Fruit fly (Drosophila melanogaster) whole organism, embryonic: ENCODE results near the gene elgi.

Source experiments
- CG10209 ChIP-seq: fragments of 200-800 bp; sonication (Bioruptor generic); optimal IDR thresholded peaks from 3 replicates; lab custom pipeline; 2017; ENCODE audit warnings: missing biosample characterization, mild to moderate bottlenecking, missing genetic modification characterization, missing genetic modification reagents
- CG10366 ChIP-seq: fragments of 200-800 bp; sonication (Bioruptor generic); IDR thresholded peaks from 2 replicates; pipeline ENCODE4 v1.3.6; 2022; ENCODE audit warnings: missing biosample characterization, missing genetic modification characterization
- CG12104 ChIP-seq: fragments of 200-800 bp; sonication (Bioruptor generic); optimal IDR thresholded peaks from 3 replicates; lab custom pipeline; 2016; ENCODE audit warnings: missing biosample characterization, missing genetic modification characterization
- CG12219 ChIP-seq: fragments of 200-800 bp; sonication (Bioruptor generic); optimal IDR thresholded peaks from 3 replicates; lab custom pipeline; 2018; ENCODE audit warnings: missing biosample characterization, mild to moderate bottlenecking, missing genetic modification characterization
- CG12744 ChIP-seq: fragments of 200-800 bp; sonication (Bioruptor generic); optimal IDR thresholded peaks from 2 replicates; lab custom pipeline; 2016; ENCODE audit warnings: missing biosample characterization, missing genetic modification characterization
- CG15011 ChIP-seq: fragments of 200-800 bp; sonication (Bioruptor generic); optimal IDR thresholded peaks from 3 replicates; lab custom pipeline; 2018; ENCODE audit warnings: missing biosample characterization, mild to moderate bottlenecking, missing genetic modification characterization
- CG15479 ChIP-seq: fragments of 200-800 bp; sonication (Bioruptor generic); optimal IDR thresholded peaks from 3 replicates; lab custom pipeline; 2019; ENCODE audit warnings: missing biosample characterization, mild to moderate bottlenecking, missing genetic modification characterization, moderate library complexity
- CG17359 ChIP-seq: fragments of 200-800 bp; sonication (Bioruptor generic); optimal IDR thresholded peaks from 3 replicates; lab custom pipeline; 2018; ENCODE audit warnings: missing biosample characterization, mild to moderate bottlenecking, missing genetic modification characterization, moderate library complexity
- CG2116 ChIP-seq: fragments of 200-800 bp; sonication (Bioruptor generic); optimal IDR thresholded peaks from 3 replicates; lab custom pipeline; 2018; ENCODE audit warnings: missing biosample characterization, mild to moderate bottlenecking, missing genetic modification characterization
- CG2889 ChIP-seq: fragments of 200-800 bp; sonication (Bioruptor generic); IDR thresholded peaks from 3 replicates; pipeline ENCODE4 v1.3.6; 2022; ENCODE audit warnings: missing biosample characterization, missing genetic modification characterization
- CG32772 ChIP-seq: fragments of 200-800 bp; sonication (Bioruptor generic); IDR thresholded peaks from 2 replicates; pipeline ENCODE4 v1.3.6; 2022; ENCODE audit warnings: missing biosample characterization, missing genetic modification characterization
- CG34376 ChIP-seq: fragments of 200-800 bp; sonication (Bioruptor generic); optimal IDR thresholded peaks from 2 replicates; lab custom pipeline; 2018; ENCODE audit warnings: missing biosample characterization, mild to moderate bottlenecking, missing genetic modification characterization
- CG4820 ChIP-seq: fragments of 200-800 bp; sonication (Bioruptor generic); optimal IDR thresholded peaks from 3 replicates; lab custom pipeline; 2016; ENCODE audit warnings: missing biosample characterization, missing genetic modification characterization
- CG6254 ChIP-seq: fragments of 200-800 bp; sonication (Bioruptor generic); optimal IDR thresholded peaks from 3 replicates; lab custom pipeline; 2017; ENCODE audit warnings: mild to moderate bottlenecking, missing biosample characterization, missing genetic modification reagents, missing genetic modification characterization
- CG7556 ChIP-seq: fragments of 200-800 bp; sonication (Bioruptor generic); optimal IDR thresholded peaks from 2 replicates; lab custom pipeline; 2017; ENCODE audit warnings: missing biosample characterization, mild to moderate bottlenecking, missing genetic modification characterization
- CG7786 ChIP-seq: fragments of 200-800 bp; sonication (Bioruptor generic); optimal IDR thresholded peaks from 2 replicates; lab custom pipeline; 2016; ENCODE audit warnings: missing biosample characterization, missing genetic modification characterization
- CG8478 ChIP-seq: fragments of >200 bp; optimal IDR thresholded peaks from 2 replicates; lab custom pipeline; 2018
- Ets65A ChIP-seq: fragments of 200-800 bp; sonication (Bioruptor generic); peaks from one replicate; lab custom pipeline; 2016; ENCODE audit warnings: missing biosample characterization, missing genetic modification characterization
- Fer1 ChIP-seq: fragments of 200-800 bp; sonication (Bioruptor generic); optimal IDR thresholded peaks from 2 replicates; lab custom pipeline; 2017; ENCODE audit warnings: missing biosample characterization, mild to moderate bottlenecking, missing genetic modification characterization
- Hand ChIP-seq: fragments of 200-800 bp; sonication (Bioruptor generic); optimal IDR thresholded peaks from 2 replicates; lab custom pipeline; 2017; ENCODE audit warnings: mild to moderate bottlenecking, missing biosample characterization, missing genetic modification reagents, missing genetic modification characterization
- Hmx ChIP-seq: fragments of 200-800 bp; sonication (Bioruptor generic); optimal IDR thresholded peaks from 2 replicates; lab custom pipeline; 2016; ENCODE audit warnings: missing biosample characterization, missing genetic modification characterization
- Mrtf ChIP-seq: fragments of 200-800 bp; sonication (Bioruptor generic); IDR thresholded peaks from 3 replicates; pipeline ENCODE4 v1.3.6; 2022; ENCODE audit warnings: missing biosample characterization, missing genetic modification characterization
- Myb ChIP-seq: fragments of 200-800 bp; sonication (Bioruptor generic); optimal IDR thresholded peaks from 2 replicates; lab custom pipeline; 2016; ENCODE audit warnings: missing biosample characterization, missing genetic modification characterization
- Sox102F ChIP-seq: fragments of 200-800 bp; sonication (Bioruptor generic); optimal IDR thresholded peaks from 2 replicates; lab custom pipeline; 2018; ENCODE audit warnings: missing biosample characterization, mild to moderate bottlenecking, missing genetic modification characterization, moderate library complexity
- Ssrp ChIP-seq: fragments of 200-800 bp; sonication (Bioruptor generic); optimal IDR thresholded peaks from 2 replicates; lab custom pipeline; 2018; ENCODE audit warnings: missing biosample characterization, mild to moderate bottlenecking, missing genetic modification characterization, moderate library complexity
- bcd ChIP-seq: fragments of 200-800 bp; sonication (Bioruptor generic); optimal IDR thresholded peaks from 2 replicates; lab custom pipeline; 2017; ENCODE audit warnings: missing biosample characterization, mild to moderate bottlenecking, missing genetic modification characterization
- cas ChIP-seq: fragments of 200-800 bp; sonication (Bioruptor generic); IDR thresholded peaks from 2 replicates; pipeline ENCODE4 v1.3.6; 2022; ENCODE audit warnings: missing biosample characterization, missing genetic modification characterization
- dati ChIP-seq: fragments of 200-800 bp; sonication (Bioruptor generic); IDR thresholded peaks from 2 replicates; pipeline ENCODE4 v1.3.6; 2022; ENCODE audit warnings: missing biosample characterization, missing genetic modification characterization
- disco-r ChIP-seq: fragments of 200-800 bp; sonication (Bioruptor generic); optimal IDR thresholded peaks from 2 replicates; lab custom pipeline; 2016; ENCODE audit warnings: missing biosample characterization, missing genetic modification characterization
- dmrt99B ChIP-seq: fragments of 200-800 bp; sonication (Bioruptor generic); optimal IDR thresholded peaks from 2 replicates; lab custom pipeline; 2018; ENCODE audit warnings: missing biosample characterization, mild to moderate bottlenecking, missing genetic modification characterization, moderate library complexity
- dysf ChIP-seq: fragments of 200-800 bp; sonication (Bioruptor generic); IDR thresholded peaks from 3 replicates; pipeline ENCODE4 v1.3.6; 2022; ENCODE audit warnings: missing biosample characterization, missing genetic modification characterization
- emc ChIP-seq: fragments of 200-800 bp; sonication (Bioruptor generic); optimal IDR thresholded peaks from 2 replicates; lab custom pipeline; 2016; ENCODE audit warnings: missing biosample characterization, missing genetic modification characterization
- fd96Cb ChIP-seq: fragments of 200-800 bp; sonication (Bioruptor generic); optimal IDR thresholded peaks from 2 replicates; lab custom pipeline; 2018; ENCODE audit warnings: missing biosample characterization, mild to moderate bottlenecking, missing genetic modification characterization, moderate library complexity
- gro ChIP-seq: fragments of 200-800 bp; sonication (Bioruptor generic); optimal IDR thresholded peaks from 2 replicates; lab custom pipeline; 2016; ENCODE audit warnings: missing biosample characterization, missing genetic modification characterization
- gt ChIP-seq: fragments of 200-800 bp; sonication (Bioruptor generic); IDR thresholded peaks from 2 replicates; pipeline ENCODE4 v1.3.6; 2022; ENCODE audit warnings: missing biosample characterization, missing genetic modification characterization
- hkb ChIP-seq, 2 experiments: fragments of 200-800 bp in 1 of 2; fragments of >200 bp in 1 of 2; sonication (Bioruptor generic) in 1 of 2; IDR thresholded peaks in 1 of 2; optimal IDR thresholded peaks in 1 of 2; 2 replicates each; pipeline versions ENCODE4 v1.3.6 to Lab custom; 2017 to 2022; ENCODE audit warnings: missing biosample characterization in 1 of 2, missing genetic modification characterization in 1 of 2
- jigr1 ChIP-seq: fragments of 200-800 bp; sonication (Bioruptor generic); IDR thresholded peaks from 3 replicates; pipeline ENCODE4 v1.3.6; 2022; ENCODE audit warnings: missing biosample characterization, missing genetic modification characterization
- klu ChIP-seq: fragments of 200-800 bp; sonication (Bioruptor generic); IDR thresholded peaks from 2 replicates; pipeline ENCODE4 v1.3.6; 2022; ENCODE audit warnings: missing biosample characterization, missing genetic modification characterization
- kni ChIP-seq: fragments of 200-800 bp; sonication (Bioruptor generic); optimal IDR thresholded peaks from 3 replicates; lab custom pipeline; 2017; ENCODE audit warnings: mild to moderate bottlenecking, missing biosample characterization, missing genetic modification reagents, missing genetic modification characterization
- lov ChIP-seq, 2 experiments: fragments of 200-800 bp in 1 of 2; fragments of >200 bp in 1 of 2; sonication (Bioruptor generic) in 1 of 2; IDR thresholded peaks in 1 of 2; optimal IDR thresholded peaks in 1 of 2; 2 replicates in 1 of 2; 3 replicates in 1 of 2; pipeline versions ENCODE4 v1.3.6 to Lab custom; 2017 to 2022; ENCODE audit warnings: missing biosample characterization in 1 of 2, missing genetic modification characterization in 1 of 2
- pzg ChIP-seq: fragments of 200-800 bp; sonication (Bioruptor generic); optimal IDR thresholded peaks from 3 replicates; lab custom pipeline; 2018; ENCODE audit warnings: missing biosample characterization, mild to moderate bottlenecking, missing genetic modification characterization, moderate library complexity
- rib ChIP-seq: fragments of 200-800 bp; sonication (Bioruptor generic); IDR thresholded peaks from 2 replicates; pipeline ENCODE4 v1.3.6; 2022; ENCODE audit warnings: missing biosample characterization, missing genetic modification characterization
- ro ChIP-seq: fragments of 200-800 bp; sonication (Bioruptor generic); IDR thresholded peaks from 2 replicates; pipeline ENCODE4 v1.3.6; 2022; ENCODE audit warnings: missing biosample characterization, missing genetic modification characterization
- sisA ChIP-seq: fragments of 200-800 bp; sonication (Bioruptor generic); IDR thresholded peaks from 2 replicates; pipeline ENCODE4 v1.3.6; 2022; ENCODE audit warnings: missing biosample characterization, missing genetic modification characterization
- slbo ChIP-seq: fragments of 200-800 bp; sonication (Bioruptor generic); IDR thresholded peaks from 2 replicates; pipeline ENCODE4 v1.3.6; 2022; ENCODE audit warnings: missing biosample characterization, missing genetic modification characterization
- tup ChIP-seq: fragments of 200-800 bp; sonication (Bioruptor generic); optimal IDR thresholded peaks from 2 replicates; lab custom pipeline; 2016; ENCODE audit warnings: missing biosample characterization, mild to moderate bottlenecking, missing genetic modification characterization, moderate library complexity
- vfl ChIP-seq: fragments of 200-800 bp; sonication (Bioruptor generic); optimal IDR thresholded peaks from 2 replicates; lab custom pipeline; 2016; ENCODE audit warnings: missing biosample characterization, missing genetic modification characterization
- wdn ChIP-seq: fragments of 200-800 bp; sonication (Bioruptor generic); IDR thresholded peaks from 2 replicates; pipeline ENCODE4 v1.3.6; 2022; ENCODE audit warnings: missing biosample characterization, missing genetic modification characterization
- wek ChIP-seq: fragments of 200-800 bp; sonication (Bioruptor generic); optimal IDR thresholded peaks from 3 replicates; lab custom pipeline; 2018; ENCODE audit warnings: missing biosample characterization, mild to moderate bottlenecking, missing genetic modification characterization, moderate library complexity

Gene elgi

dm6 chr3L:16004401-16005237, 48.3 kb downstream of the elgi start, which contains the start of the genes hzg and mRpS31 (continued):
- TF ChIP-seq Fer1 (no peak), slbo (GFP tag; lab: Robert Waterston, UW) (peak; percentile 65), CG34376 (GFP tag; lab: Kevin White, UChicago) (peak; percentile 36), fd96Cb (tag; lab: Kevin White, UChicago) (peak; percentile 45), vfl (GFP tag; lab: Kevin White, UChicago) (no peak), rib (GFP tag; lab: Robert Waterston, UW) (peak; percentile 69), CG2116 (GFP tag; lab: Kevin White, UChicago) (peak; percentile 58), jigr1 (GFP tag; lab: Robert Waterston, UW) (no peak), dmrt99B (peak; percentile 35), Hmx (peak; percentile 22), gt (GFP tag; lab: Robert Waterston, UW) (no peak), pzg (GFP tag; lab: Kevin White, UChicago) (peak; percentile 61), klu (GFP tag; lab: Robert Waterston, UW) (no peak), Ets65A (peak; percentile 4), tup (GFP tag; lab: Kevin White, UChicago) (no peak), CG12744 (GFP tag; lab: Kevin White, UChicago) (peak; percentile 40), disco-r (GFP tag; lab: Kevin White, UChicago) (no peak), sisA (GFP tag; lab: Robert Waterston, UW) (peak; percentile 17; the same call in 1 of the 2 replicates), CG32772 (no peak), CG2889 (no peak), Ssrp (tag; lab: Kevin White, UChicago) (peak; percentile 55), Myb (GFP tag; lab: Kevin White, UChicago) (peak; percentile 5), wdn (0 out of 2 replicates have a peak, but pooled peaks have one; percentile 49), CG10209 (GFP tag; lab: Kevin White, UChicago) (peak; percentile 34), bcd (GFP tag; lab: Kevin White, UChicago) (peak; percentile 14), hkb (optimal IDR thresholded peaks at IDR 0.05; lab: Kevin White, UChicago) (no peak), hkb (GFP tag; IDR thresholded peaks at IDR 0.05; lab: Robert Waterston, UW) (no peak), lov (optimal IDR thresholded peaks at IDR 0.05; lab: Kevin White, UChicago) (no peak), lov (GFP tag; IDR thresholded peaks at IDR 0.05; lab: Robert Waterston, UW) (no peak), CG7786 (peak; percentile 56), kni (GFP tag; lab: Kevin White, UChicago) (no peak), CG4820 (GFP tag; lab: Kevin White, UChicago) (peak; percentile 49), emc (peak; percentile 23), dysf (GFP tag; lab: Robert Waterston, UW) (peak; percentile 46; the same call in 1 of the 3 replicates), CG7556 (GFP tag; lab: Kevin White, UChicago) (peak; percentile 40), CG10366 (GFP tag; lab: Robert Waterston, UW) (peak; percentile 47), CG6254 (no peak), CG17359 (no peak), Hand (GFP tag; lab: Kevin White, UChicago) (no peak), CG12104 (GFP tag; lab: Kevin White, UChicago) (no peak), ro (GFP tag; lab: Robert Waterston, UW) (no peak), Mrtf (GFP tag; lab: Robert Waterston, UW) (no peak), CG15479 (GFP tag; lab: Kevin White, UChicago) (peak; percentile 34), gro (peak; percentile 4), wek (GFP tag; lab: Kevin White, UChicago) (no peak), CG8478 (lab: Kevin White, UChicago) (no peak), CG12219 (no peak), CG15011 (no peak), dati (no peak), cas (GFP tag; lab: Robert Waterston, UW) (no peak), Sox102F (GFP tag; lab: Kevin White, UChicago) (peak; percentile 58)
